Fruit fly (Drosophila melanogaster) whole organism, embryonic: ENCODE results near the gene CG14232.

Experiments used
- BtbVII ChIP-seq: fragments of 200-800 bp; sonication (Bioruptor generic); optimal IDR thresholded peaks from 3 replicates; lab custom pipeline; 2017; ENCODE audit warnings: missing biosample characterization, mild to moderate bottlenecking, missing genetic modification characterization
- CG11085 ChIP-seq: fragments of 200-800 bp; sonication (Bioruptor generic); IDR thresholded peaks from 2 replicates; pipeline ENCODE4 v1.3.6; 2022; ENCODE audit warnings: missing biosample characterization, missing genetic modification characterization
- CG12104 ChIP-seq: fragments of 200-800 bp; sonication (Bioruptor generic); optimal IDR thresholded peaks from 3 replicates; lab custom pipeline; 2016; ENCODE audit warnings: missing biosample characterization, missing genetic modification characterization
- CG13123 ChIP-seq: fragments of 200-800 bp; sonication (Bioruptor generic); optimal IDR thresholded peaks from 2 replicates; lab custom pipeline; 2016; ENCODE audit warnings: missing biosample characterization, missing genetic modification characterization
- CG13624 ChIP-seq: fragments of 200-800 bp; sonication (Bioruptor generic); optimal IDR thresholded peaks from 2 replicates; lab custom pipeline; 2016; ENCODE audit warnings: missing biosample characterization, missing genetic modification characterization
- CG14860 ChIP-seq: fragments of 200-800 bp; sonication (Bioruptor generic); IDR thresholded peaks from 3 replicates; pipeline ENCODE4 v1.3.6; 2022; ENCODE audit warnings: missing biosample characterization, missing genetic modification characterization; ENCODE audit not compliant: partially characterized antibody
- CG15479 ChIP-seq: fragments of 200-800 bp; sonication (Bioruptor generic); optimal IDR thresholded peaks from 3 replicates; lab custom pipeline; 2019; ENCODE audit warnings: missing biosample characterization, mild to moderate bottlenecking, missing genetic modification characterization, moderate library complexity
- CG15514 ChIP-seq: fragments of 200-800 bp; sonication (Bioruptor generic); optimal IDR thresholded peaks from 3 replicates; lab custom pipeline; 2017; ENCODE audit warnings: missing biosample characterization, missing genetic modification characterization, mild to moderate bottlenecking, moderate library complexity, missing genetic modification reagents
- CG15696 ChIP-seq: fragments of 200-800 bp; sonication (Bioruptor generic); optimal IDR thresholded peaks from 2 replicates; lab custom pipeline; 2019; ENCODE audit warnings: missing biosample characterization, mild to moderate bottlenecking, missing genetic modification characterization, moderate library complexity
- CG17328 ChIP-seq: fragments of 200-800 bp; sonication (Bioruptor generic); IDR thresholded peaks from 2 replicates; pipeline ENCODE4 v1.3.6; 2022; ENCODE audit warnings: missing biosample characterization, missing genetic modification characterization
- CG18476 ChIP-seq: fragments of 200-800 bp; sonication (Bioruptor generic); optimal IDR thresholded peaks from 2 replicates; lab custom pipeline; 2016; ENCODE audit warnings: missing biosample characterization, mild to moderate bottlenecking, missing genetic modification characterization
- CG2199 ChIP-seq: fragments of 200-800 bp; sonication (Bioruptor generic); IDR thresholded peaks from 3 replicates; pipeline ENCODE4 v1.3.6; 2022; ENCODE audit warnings: missing biosample characterization, missing genetic modification characterization
- CG2712 ChIP-seq: fragments of 200-800 bp; optimal IDR thresholded peaks from 3 replicates; lab custom pipeline; 2019; ENCODE audit warnings: missing biosample characterization, mild to moderate bottlenecking, missing genetic modification characterization, moderate library complexity
- CG5245 ChIP-seq: fragments of 200-800 bp; sonication (Bioruptor generic); optimal IDR thresholded peaks from 3 replicates; lab custom pipeline; 2016; ENCODE audit warnings: missing biosample characterization, missing genetic modification characterization
- CG6791 ChIP-seq: fragments of 200-800 bp; sonication (Bioruptor generic); IDR thresholded peaks from 3 replicates; pipeline ENCODE4 v1.3.6; 2022; ENCODE audit warnings: missing biosample characterization, missing genetic modification characterization; ENCODE audit not compliant: partially characterized antibody
- Dll ChIP-seq: fragments of 200-800 bp; sonication (Bioruptor generic); IDR thresholded peaks from 4 replicates; pipeline ENCODE4 v1.3.6; 2022; ENCODE audit warnings: missing biosample characterization, missing genetic modification characterization; ENCODE audit not compliant: partially characterized antibody
- E2f1 ChIP-seq: fragments of 200-800 bp; sonication (Bioruptor generic); IDR thresholded peaks from 2 replicates; pipeline ENCODE4 v1.3.6; 2022; ENCODE audit warnings: missing biosample characterization, missing genetic modification characterization
- Fer3 ChIP-seq: fragments of 200-800 bp; sonication (Bioruptor generic); optimal IDR thresholded peaks from 2 replicates; lab custom pipeline; 2018; ENCODE audit warnings: missing biosample characterization, mild to moderate bottlenecking, missing genetic modification characterization, moderate library complexity
- H2.0 ChIP-seq: fragments of 200-800 bp; sonication (Bioruptor generic); IDR thresholded peaks from 2 replicates; pipeline ENCODE4 v1.3.6; 2022; ENCODE audit warnings: missing biosample characterization, missing genetic modification characterization
- HLH3B ChIP-seq: fragments of 200-800 bp; sonication (Bioruptor generic); IDR thresholded peaks from 2 replicates; pipeline ENCODE4 v1.3.6; 2022; ENCODE audit warnings: missing biosample characterization, missing genetic modification characterization
- HLHmδ ChIP-seq: fragments of 200-800 bp; sonication (Bioruptor generic); optimal IDR thresholded peaks from 2 replicates; lab custom pipeline; 2018; ENCODE audit warnings: missing biosample characterization, mild to moderate bottlenecking, missing genetic modification characterization, moderate library complexity
- Hr78 ChIP-seq, 2 experiments: fragments of 200-800 bp in 1 of 2; fragments of >200 bp in 1 of 2; sonication (Bioruptor generic) in 1 of 2; optimal IDR thresholded peaks; 2 replicates each; lab custom pipeline; 2017 to 2019; ENCODE audit warnings: missing biosample characterization in 2 of 2, missing genetic modification characterization in 2 of 2, mild to moderate bottlenecking in 1 of 2, moderate library complexity in 1 of 2
- Lhr ChIP-seq: fragments of 200-800 bp; sonication (Bioruptor generic); optimal IDR thresholded peaks from 3 replicates; lab custom pipeline; 2017; ENCODE audit warnings: mild to moderate bottlenecking, missing biosample characterization, missing genetic modification reagents, missing genetic modification characterization
- Lpt ChIP-seq: fragments of >200 bp; optimal IDR thresholded peaks from 2 replicates; lab custom pipeline; 2018; ENCODE audit warnings: missing biosample characterization, missing genetic modification characterization
- Mrtf ChIP-seq: fragments of 200-800 bp; sonication (Bioruptor generic); IDR thresholded peaks from 3 replicates; pipeline ENCODE4 v1.3.6; 2022; ENCODE audit warnings: missing biosample characterization, missing genetic modification characterization
- NC2β ChIP-seq: fragments of 200-800 bp; sonication (Bioruptor generic); optimal IDR thresholded peaks from 2 replicates; lab custom pipeline; 2016; ENCODE audit warnings: missing biosample characterization, missing genetic modification characterization
- bsh ChIP-seq, 2 experiments: fragments of 200-800 bp; sonication (Bioruptor generic); optimal IDR thresholded peaks; 2 replicates each; lab custom pipeline; 2017 to 2018; ENCODE audit warnings: mild to moderate bottlenecking in 2 of 2, missing biosample characterization in 2 of 2, missing genetic modification characterization in 2 of 2, moderate library complexity in 1 of 2
- cato ChIP-seq: fragments of 200-800 bp; sonication (Bioruptor generic); optimal IDR thresholded peaks from 2 replicates; lab custom pipeline; 2016; ENCODE audit warnings: missing biosample characterization, missing genetic modification characterization, borderline replicate concordance
- da ChIP-seq: fragments of 200-800 bp; sonication (Bioruptor generic); optimal IDR thresholded peaks from 2 replicates; lab custom pipeline; 2016; ENCODE audit warnings: missing biosample characterization, missing genetic modification characterization
- emc ChIP-seq: fragments of 200-800 bp; sonication (Bioruptor generic); optimal IDR thresholded peaks from 2 replicates; lab custom pipeline; 2016; ENCODE audit warnings: missing biosample characterization, missing genetic modification characterization
- eyg ChIP-seq: fragments of 200-800 bp; sonication (Bioruptor generic); optimal IDR thresholded peaks from 3 replicates; lab custom pipeline; 2016; ENCODE audit warnings: missing biosample characterization, missing genetic modification characterization
- gce ChIP-seq: fragments of 200-800 bp; sonication (Bioruptor generic); IDR thresholded peaks from 3 replicates; pipeline ENCODE4 v1.3.6; 2022; ENCODE audit warnings: missing biosample characterization, missing genetic modification characterization
- gcm ChIP-seq: fragments of 200-800 bp; sonication (Bioruptor generic); optimal IDR thresholded peaks from 2 replicates; lab custom pipeline; 2019; ENCODE audit warnings: missing biosample characterization, mild to moderate bottlenecking, missing genetic modification characterization, moderate library complexity
- gcm2 ChIP-seq: fragments of 200-800 bp; sonication (Bioruptor generic); optimal IDR thresholded peaks from 2 replicates; lab custom pipeline; 2016; ENCODE audit warnings: missing biosample characterization, missing genetic modification characterization
- hb ChIP-seq: fragments of 200-800 bp; sonication (Bioruptor generic); IDR thresholded peaks from 3 replicates; pipeline ENCODE4 v1.3.6; 2022; ENCODE audit warnings: missing biosample characterization, missing genetic modification characterization; ENCODE audit not compliant: partially characterized antibody
- lola ChIP-seq, 3 experiments: fragments of >200 bp in 2 of 3; fragments of 200-800 bp in 1 of 3; sonication (Bioruptor generic) in 1 of 3; optimal IDR thresholded peaks; 2 replicates each; lab custom pipeline; 2017 to 2019; ENCODE audit warnings: missing biosample characterization in 3 of 3, missing genetic modification characterization in 3 of 3, mild to moderate bottlenecking in 1 of 3, moderate library complexity in 1 of 3
- mirr ChIP-seq: fragments of 200-800 bp; sonication (Bioruptor generic); optimal IDR thresholded peaks from 3 replicates; lab custom pipeline; 2018; ENCODE audit warnings: missing biosample characterization, mild to moderate bottlenecking, missing genetic modification characterization
- odd ChIP-seq: fragments of 200-800 bp; sonication (Bioruptor generic); optimal IDR thresholded peaks from 2 replicates; lab custom pipeline; 2017; ENCODE audit warnings: missing biosample characterization, mild to moderate bottlenecking, missing genetic modification characterization
- peb ChIP-seq: fragments of 200-800 bp; sonication (Bioruptor generic); IDR thresholded peaks from 2 replicates; pipeline ENCODE4 v1.3.6; 2022; ENCODE audit warnings: missing biosample characterization, missing genetic modification characterization
- pfk ChIP-seq: fragments of 200-800 bp; sonication (Bioruptor generic); optimal IDR thresholded peaks from 2 replicates; lab custom pipeline; 2018; ENCODE audit warnings: missing biosample characterization, mild to moderate bottlenecking, missing genetic modification characterization, moderate library complexity
- rib ChIP-seq: fragments of 200-800 bp; sonication (Bioruptor generic); IDR thresholded peaks from 2 replicates; pipeline ENCODE4 v1.3.6; 2022; ENCODE audit warnings: missing biosample characterization, missing genetic modification characterization
- sens ChIP-seq: fragments of 200-800 bp; sonication (Bioruptor generic); peaks from one replicate; lab custom pipeline; 2016; ENCODE audit warnings: missing biosample characterization, missing genetic modification characterization
- sob ChIP-seq: fragments of 200-800 bp; sonication (Bioruptor generic); IDR thresholded peaks from 2 replicates; pipeline ENCODE4 v1.3.6; 2022; ENCODE audit warnings: missing biosample characterization, missing genetic modification characterization
- tgo ChIP-seq: fragments of 200-800 bp; sonication (Bioruptor generic); IDR thresholded peaks from 3 replicates; pipeline ENCODE4 v1.3.6; 2022; ENCODE audit warnings: missing biosample characterization, missing genetic modification characterization
- tio ChIP-seq: fragments of 200-800 bp; sonication (Bioruptor generic); optimal IDR thresholded peaks from 2 replicates; lab custom pipeline; 2017; ENCODE audit warnings: missing biosample characterization, missing genetic modification characterization, inconsistent platforms
- tna ChIP-seq: fragments of 200-800 bp; sonication (Bioruptor generic); IDR thresholded peaks from 2 replicates; pipeline ENCODE4 v1.3.6; 2022; ENCODE audit warnings: missing biosample characterization, missing genetic modification characterization; ENCODE audit not compliant: partially characterized antibody
- toy ChIP-seq: fragments of 200-800 bp; sonication (Bioruptor generic); IDR thresholded peaks from 2 replicates; pipeline ENCODE4 v1.3.6; 2022; ENCODE audit warnings: missing biosample characterization, missing genetic modification characterization
- usp ChIP-seq: fragments of >200 bp; optimal IDR thresholded peaks from 2 replicates; lab custom pipeline; 2017; ENCODE audit warnings: missing biosample characterization, missing genetic modification characterization
- vfl ChIP-seq: fragments of 200-800 bp; sonication (Bioruptor generic); optimal IDR thresholded peaks from 2 replicates; lab custom pipeline; 2016; ENCODE audit warnings: missing biosample characterization, missing genetic modification characterization
- wek ChIP-seq: fragments of 200-800 bp; sonication (Bioruptor generic); optimal IDR thresholded peaks from 3 replicates; lab custom pipeline; 2018; ENCODE audit warnings: missing biosample characterization, mild to moderate bottlenecking, missing genetic modification characterization, moderate library complexity

The CG14232 gene

dm6 chrX:19697255-19697877, 6.7 kb downstream of the CG14232 start (continued):
- TF ChIP-seq odd (GFP tag; lab: Kevin White, UChicago) = no peak
- TF ChIP-seq CG17328 = no peak
- TF ChIP-seq toy (GFP tag; lab: Robert Waterston, UW) = no peak
- TF ChIP-seq emc (GFP tag; lab: Kevin White, UChicago) = no peak
- peak; percentile 26; the same call in 1 of the 2 replicates for TF ChIP-seq HLH3B
- no peak for TF ChIP-seq da
- TF ChIP-seq gcm2 (GFP tag; lab: Kevin White, UChicago) = no peak
- TF ChIP-seq gcm = no peak
- TF ChIP-seq rib (GFP tag; lab: Robert Waterston, UW) = no peak
- no peak for TF ChIP-seq E2f1 (GFP tag; lab: Robert Waterston, UW)
- TF ChIP-seq gce (GFP tag; lab: Robert Waterston, UW) = no peak
- no peak for TF ChIP-seq usp (GFP tag; lab: Kevin White, UChicago)
- TF ChIP-seq CG14860 = no peak
- TF ChIP-seq bsh (GFP tag; optimal IDR thresholded peaks at IDR 0.05; lab: Kevin White, UChicago) = no peak
- no peak for TF ChIP-seq NC2β
- TF ChIP-seq CG15514 (GFP tag; lab: Kevin White, UChicago) = no peak
- TF ChIP-seq sens = peak; percentile 19
- TF ChIP-seq CG5245 = no peak
- TF ChIP-seq wek (GFP tag; lab: Kevin White, UChicago) = peak; percentile 40
- TF ChIP-seq Lhr (GFP tag; lab: Kevin White, UChicago) = no peak
- TF ChIP-seq mirr (GFP tag; lab: Kevin White, UChicago) = no peak
- TF ChIP-seq BtbVII (GFP tag; lab: Kevin White, UChicago) = no peak
- no peak for TF ChIP-seq cato
- no peak for TF ChIP-seq Lpt (GFP tag; lab: Kevin White, UChicago)
- no peak for TF ChIP-seq lola (GFP tag; optimal IDR thresholded peaks at IDR 0.05; lab: Kevin White, UChicago)
- 0 out of 2 replicates have a peak, but pooled peaks have one; percentile 15 for TF ChIP-seq sob (GFP tag; lab: Robert Waterston, UW)
- peak; percentile 44 for TF ChIP-seq CG15696 (tag; lab: Kevin White, UChicago)
- TF ChIP-seq CG12104 (GFP tag; lab: Kevin White, UChicago) = no peak
- TF ChIP-seq pfk (GFP tag; lab: Kevin White, UChicago) = no peak
- no peak for TF ChIP-seq vfl
- TF ChIP-seq H2.0 = no peak
- no peak for TF ChIP-seq Hr78 (GFP tag; optimal IDR thresholded peaks at IDR 0.05; lab: Kevin White, UChicago)
- TF ChIP-seq tio = no peak
- no peak for TF ChIP-seq CG6791 (GFP tag; lab: Robert Waterston, UW)
- TF ChIP-seq eyg (GFP tag; lab: Kevin White, UChicago) = no peak
- TF ChIP-seq CG15479 (GFP tag; lab: Kevin White, UChicago) = peak; percentile 62
- TF ChIP-seq Dll (GFP tag; lab: Robert Waterston, UW) = 0 out of 4 replicates have a peak, but pooled peaks have one; percentile 40
- TF ChIP-seq CG11085 (GFP tag; lab: Robert Waterston, UW) = no peak
- TF ChIP-seq hb (GFP tag; lab: Robert Waterston, UW) = no peak
- TF ChIP-seq Mrtf = no peak
- no peak for TF ChIP-seq Fer3
- TF ChIP-seq CG18476 (GFP tag; lab: Kevin White, UChicago) = no peak
- TF ChIP-seq CG2199 = 0 out of 3 replicates have a peak, but pooled peaks have one; percentile 15
- TF ChIP-seq tgo (GFP tag; lab: Robert Waterston, UW) = no peak
- no peak for TF ChIP-seq CG13123
- peak; percentile 39 for TF ChIP-seq HLHmδ (GFP tag; lab: Kevin White, UChicago)
- TF ChIP-seq peb (GFP tag; lab: Robert Waterston, UW) = no peak
- TF ChIP-seq CG2712 (tag; lab: Kevin White, UChicago) = peak; percentile 3
- no peak for TF ChIP-seq CG13624 (GFP tag; lab: Kevin White, UChicago)
- TF ChIP-seq tna (GFP tag; lab: Robert Waterston, UW) = no peak
